Worm (Caenorhabditis elegans) whole organism, late embryonic: ENCODE measurements around the gene nlg-1.

Source experiments
- ama-1 ChIP-seq: fragments of 150-350 bp; optimal IDR thresholded peaks from 2 replicates; lab custom pipeline; 2014
- ceh-31 ChIP-seq: sonication (generic microtip); optimal IDR thresholded peaks from 2 replicates; lab custom pipeline; 2016; ENCODE audit warnings: missing genetic modification characterization, missing compliant biosample characterization
- dmd-4 ChIP-seq: sonication (generic microtip); optimal IDR thresholded peaks from 2 replicates; lab custom pipeline; 2016; ENCODE audit warnings: borderline replicate concordance, missing genetic modification characterization, missing compliant biosample characterization
- elt-2 ChIP-seq: sonication (generic microtip); optimal IDR thresholded peaks from 2 replicates; lab custom pipeline; 2016; ENCODE audit warnings: missing genetic modification reagents, missing genetic modification characterization, missing compliant biosample characterization
- lin-11 ChIP-seq: fragments of 200-800 bp; sonication (Bioruptor generic); optimal IDR thresholded peaks from 2 replicates; lab custom pipeline; 2018; ENCODE audit warnings: mild to moderate bottlenecking, missing genetic modification characterization, missing compliant biosample characterization
- pha-4 ChIP-seq: fragments of 150-350 bp; optimal IDR thresholded peaks from 2 replicates; lab custom pipeline; 2018; ENCODE audit warnings: missing biosample characterization, missing genetic modification reagents, missing genetic modification characterization
- syd-9 ChIP-seq: sonication (generic microtip); optimal IDR thresholded peaks from 2 replicates; lab custom pipeline; 2016; ENCODE audit warnings: mild to moderate bottlenecking, missing genetic modification characterization, moderate library complexity, missing compliant biosample characterization
- tbx-7 ChIP-seq: sonication (generic microtip); optimal IDR thresholded peaks from 2 replicates; lab custom pipeline; 2016; ENCODE audit warnings: missing genotype, missing genetic modification characterization, missing compliant biosample characterization
- unc-86 ChIP-seq: sonication (generic microtip); optimal IDR thresholded peaks from 2 replicates; lab custom pipeline; 2016; ENCODE audit warnings: missing genetic modification characterization, missing compliant biosample characterization

ce11 chrX:13578483-13578882 lies 52.5 kb downstream of the nlg-1 start, which contains the start of gene F54B11.11:
- no peak for TF ChIP-seq syd-9 (tag; lab: Kevin White, UChicago)
- TF ChIP-seq ceh-31, result no peak
- TF ChIP-seq elt-2 (tag; lab: Kevin White, UChicago), result no peak
- TF ChIP-seq unc-86 (tag; lab: Kevin White, UChicago), result no peak
- no peak for TF ChIP-seq tbx-7 (tag; lab: Kevin White, UChicago)
- no peak for TF ChIP-seq dmd-4 (tag; lab: Kevin White, UChicago)
- TF ChIP-seq lin-11 (tag; lab: Kevin White, UChicago), result no peak
- no peak for TF ChIP-seq pha-4 (tag; lab: Kevin White, UChicago)
- no peak for TF ChIP-seq ama-1 (lab: Kevin White, UChicago)
